Worm (Caenorhabditis elegans) whole organism, L4 larva: Measurements from ENCODE around the gene F49C12.9.
A peak's percentile ranks its signal among the peaks of the same experiment; 100 is the strongest.
"Not testable (repeated sequence)": the region's sequence is repeated elsewhere in the genome, so short reads cannot be mapped to it uniquely, and the experiment has no call there.

Experiments
- F26F4.8 ChIP-seq: fragments of 200-800 bp; sonication (Bioruptor generic); conservative IDR thresholded peaks from 2 replicates; pipeline ENCODE4 v1.3.6; 2022; ENCODE audit warnings: missing genetic modification characterization, missing compliant biosample characterization
- F37D6.2 ChIP-seq: sonication (generic microtip); optimal IDR thresholded peaks from 2 replicates; lab custom pipeline; 2016; ENCODE audit warnings: mild to moderate bottlenecking, missing genetic modification characterization, missing compliant biosample characterization
- T20F7.1 ChIP-seq: fragments of 200-800 bp; sonication (Bioruptor generic); optimal IDR thresholded peaks from 2 replicates; lab custom pipeline; 2018; ENCODE audit warnings: mild to moderate bottlenecking, missing genetic modification characterization, missing compliant biosample characterization
- Y105C5A.15 ChIP-seq: fragments of 200-800 bp; sonication (Bioruptor generic); IDR thresholded peaks from 2 replicates; pipeline ENCODE4 v1.3.6; 2022; ENCODE audit warnings: missing genetic modification characterization, missing compliant biosample characterization
- aha-1 ChIP-seq: fragments of 150-350 bp; peaks from one replicate; lab custom pipeline; 2014; ENCODE audit warnings: missing biosample characterization, missing genetic modification characterization
- attf-4 ChIP-seq: sonication (generic microtip); optimal IDR thresholded peaks from 3 replicates; lab custom pipeline; 2017; ENCODE audit warnings: missing biosample characterization, missing genetic modification characterization
- ceh-20 ChIP-seq: fragments of 200-800 bp; sonication (Bioruptor generic); IDR thresholded peaks from 2 replicates; pipeline ENCODE4 v1.3.6; 2022; ENCODE audit warnings: missing genetic modification reagents, missing genetic modification characterization, missing compliant biosample characterization
- ceh-44 ChIP-seq: fragments of 200-800 bp; sonication (Bioruptor generic); IDR thresholded peaks from 2 replicates; pipeline ENCODE4 v1.3.6; 2022; ENCODE audit warnings: missing genetic modification reagents, missing genetic modification characterization, missing compliant biosample characterization
- daf-16 ChIP-seq, 3 experiments: sonication (generic microtip); optimal IDR thresholded peaks; 2 replicates each; lab custom pipeline; 2016 to 2017; ENCODE audit warnings: missing genetic modification characterization in 3 of 3, missing genetic modification reagents in 3 of 3, mild to moderate bottlenecking in 2 of 3, missing compliant biosample characterization in 2 of 3, missing biosample characterization in 1 of 3, moderate library complexity in 1 of 3
- daf-19 ChIP-seq: fragments of 200-800 bp; sonication (Bioruptor generic); conservative IDR thresholded peaks from 2 replicates; pipeline ENCODE4 v1.3.6; 2022; ENCODE audit warnings: missing genetic modification characterization, missing compliant biosample characterization
- daf-8 ChIP-seq: fragments of 200-800 bp; sonication (Bioruptor generic); IDR thresholded peaks from 2 replicates; pipeline ENCODE4 v1.3.6; 2022; ENCODE audit warnings: missing genetic modification characterization, missing compliant biosample characterization
- dmd-8 ChIP-seq: fragments of 200-800 bp; sonication (Bioruptor generic); IDR thresholded peaks from 2 replicates; pipeline ENCODE4 v1.3.6; 2022; ENCODE audit warnings: missing genetic modification characterization, missing compliant biosample characterization
- duxl-1 ChIP-seq: sonication (generic microtip); optimal IDR thresholded peaks from 2 replicates; lab custom pipeline; 2016; ENCODE audit warnings: mild to moderate bottlenecking, missing genetic modification characterization, moderate library complexity, missing compliant biosample characterization; ENCODE audit not compliant: poor library complexity
- dve-1 ChIP-seq: sonication (generic microtip); optimal IDR thresholded peaks from 2 replicates; lab custom pipeline; 2017; ENCODE audit warnings: antibody characterized with exemption, mild to moderate bottlenecking, missing genetic modification characterization, missing compliant biosample characterization; ENCODE audit not compliant: insufficient read depth
- hlh-11 ChIP-seq: fragments of 200-800 bp; sonication (Bioruptor generic); optimal IDR thresholded peaks from 2 replicates; lab custom pipeline; 2018; ENCODE audit warnings: mild to moderate bottlenecking, missing genetic modification characterization, missing compliant biosample characterization
- lin-1 ChIP-seq: fragments of 200-800 bp; sonication (Bioruptor generic); IDR thresholded peaks from 2 replicates; pipeline ENCODE4 v1.3.6; 2022; ENCODE audit warnings: missing genetic modification reagents, missing genetic modification characterization, missing compliant biosample characterization
- lin-15B ChIP-seq: fragments of 150-350 bp; sonication (generic microtip); optimal IDR thresholded peaks from 3 replicates; lab custom pipeline; 2014; ENCODE audit warnings: missing biosample characterization, missing genetic modification characterization
- lin-29 ChIP-seq: fragments of 200-800 bp; sonication (Bioruptor generic); IDR thresholded peaks from 2 replicates; pipeline ENCODE4 v1.3.6; 2022; ENCODE audit warnings: missing genetic modification reagents, missing genetic modification characterization, missing compliant biosample characterization
- lin-38 ChIP-seq: fragments of 200-800 bp; sonication (Bioruptor generic); IDR thresholded peaks from 2 replicates; pipeline ENCODE4 v1.3.6; 2022; ENCODE audit warnings: missing genetic modification reagents, missing genetic modification characterization, missing compliant biosample characterization
- madf-9 ChIP-seq: fragments of 200-800 bp; sonication (Bioruptor generic); conservative IDR thresholded peaks from 2 replicates; pipeline ENCODE4 v1.3.6; 2022; ENCODE audit warnings: missing genetic modification reagents, missing genetic modification characterization, missing compliant biosample characterization
- mdl-1 ChIP-seq, 2 experiments: fragments of 150-350 bp in 1 of 2; sonication (generic microtip) in 1 of 2; optimal IDR thresholded peaks; 2 replicates each; lab custom pipeline; 2014 to 2017; ENCODE audit warnings: missing biosample characterization in 2 of 2, missing genetic modification characterization in 2 of 2
- mdt-29 ChIP-seq: fragments of 200-800 bp; sonication (Bioruptor generic); IDR thresholded peaks from 2 replicates; pipeline ENCODE4 v1.3.6; 2022; ENCODE audit warnings: missing genetic modification reagents, missing genetic modification characterization, missing compliant biosample characterization
- mxl-2 ChIP-seq: fragments of 200-800 bp; sonication (Bioruptor generic); conservative IDR thresholded peaks from 2 replicates; pipeline ENCODE4 v1.3.6; 2022; ENCODE audit warnings: missing genetic modification reagents, missing genetic modification characterization, missing compliant biosample characterization
- mxl-3 ChIP-seq: fragments of 200-800 bp; sonication (Bioruptor generic); optimal IDR thresholded peaks from 2 replicates; lab custom pipeline; 2018; ENCODE audit warnings: mild to moderate bottlenecking, missing genetic modification characterization, missing compliant biosample characterization
- nhr-10 ChIP-seq: fragments of 150-350 bp; optimal IDR thresholded peaks from 2 replicates; lab custom pipeline; 2014; ENCODE audit warnings: missing biosample characterization, missing genetic modification characterization
- nhr-102 ChIP-seq: sonication (generic microtip); optimal IDR thresholded peaks from 2 replicates; lab custom pipeline; 2016; ENCODE audit warnings: mild to moderate bottlenecking, missing genetic modification characterization, moderate library complexity, missing compliant biosample characterization
- nhr-11 ChIP-seq: fragments of 150-350 bp; optimal IDR thresholded peaks from 2 replicates; lab custom pipeline; 2014; ENCODE audit warnings: missing biosample characterization, missing genetic modification characterization
- nhr-25 ChIP-seq: sonication (generic microtip); optimal IDR thresholded peaks from 2 replicates; lab custom pipeline; 2017; ENCODE audit warnings: missing genetic modification characterization, mild to moderate bottlenecking, missing compliant biosample characterization, antibody characterized with exemption, moderate library complexity, borderline replicate concordance; ENCODE audit not compliant: insufficient read depth
- nhr-28 ChIP-seq: fragments of 150-350 bp; optimal IDR thresholded peaks from 2 replicates; lab custom pipeline; 2014; ENCODE audit warnings: missing biosample characterization, missing genetic modification characterization
- nhr-48 ChIP-seq: sonication (generic microtip); optimal IDR thresholded peaks from 2 replicates; lab custom pipeline; 2016; ENCODE audit warnings: mild to moderate bottlenecking, missing genetic modification characterization, missing compliant biosample characterization
- nhr-76 ChIP-seq: fragments of 150-350 bp; optimal IDR thresholded peaks from 2 replicates; lab custom pipeline; 2014; ENCODE audit warnings: missing biosample characterization, missing genetic modification characterization
- nhr-77 ChIP-seq: fragments of 150-350 bp; optimal IDR thresholded peaks from 2 replicates; lab custom pipeline; 2014; ENCODE audit warnings: missing biosample characterization, missing genetic modification characterization
- php-3 ChIP-seq: fragments of 200-800 bp; sonication (Bioruptor generic); IDR thresholded peaks from 2 replicates; pipeline ENCODE4 v1.3.6; 2022; ENCODE audit warnings: missing genetic modification reagents, missing genetic modification characterization, missing compliant biosample characterization
- pqm-1 ChIP-seq: sonication (generic microtip); optimal IDR thresholded peaks from 2 replicates; lab custom pipeline; 2017; ENCODE audit warnings: missing biosample characterization, missing genetic modification characterization
- rbr-2 ChIP-seq: sonication (generic microtip); optimal IDR thresholded peaks from 2 replicates; lab custom pipeline; 2016; ENCODE audit warnings: missing genotype, missing genetic modification characterization, missing compliant biosample characterization
- saeg-2 ChIP-seq: fragments of 200-800 bp; sonication (Bioruptor generic); IDR thresholded peaks from 2 replicates; pipeline ENCODE4 v1.3.6; 2022; ENCODE audit warnings: missing genetic modification reagents, missing genetic modification characterization, missing compliant biosample characterization
- set-16 ChIP-seq: fragments of 200-800 bp; sonication (Bioruptor generic); IDR thresholded peaks from 2 replicates; pipeline ENCODE4 v1.3.6; 2022; ENCODE audit warnings: missing genetic modification reagents, missing genetic modification characterization, missing compliant biosample characterization
- snpc-4 ChIP-seq: fragments of 150-350 bp; optimal IDR thresholded peaks from 2 replicates; lab custom pipeline; 2014; ENCODE audit warnings: missing biosample characterization, missing genetic modification characterization
- tag-97 ChIP-seq: fragments of 200-800 bp; sonication (Bioruptor generic); IDR thresholded peaks from 2 replicates; pipeline ENCODE4 v1.3.6; 2022; ENCODE audit warnings: missing genetic modification characterization, missing compliant biosample characterization
- unc-130 ChIP-seq: sonication (generic microtip); optimal IDR thresholded peaks from 2 replicates; lab custom pipeline; 2016; ENCODE audit warnings: missing genetic modification reagents, missing genetic modification characterization, missing compliant biosample characterization
- unc-62 ChIP-seq, 3 experiments: fragments of 150-350 bp in 1 of 3; sonication (generic microtip); optimal IDR thresholded peaks in 2 of 3; peaks in 1 of 3; 1 replicate in 1 of 3; 2 replicates in 2 of 3; lab custom pipeline; 2014 to 2017; ENCODE audit warnings: missing biosample characterization in 3 of 3, missing genetic modification characterization in 3 of 3, missing genetic modification reagents in 3 of 3, missing genotype in 1 of 3
- vab-7 ChIP-seq: fragments of 200-800 bp; sonication (Bioruptor generic); IDR thresholded peaks from 2 replicates; pipeline ENCODE4 v1.3.6; 2022; ENCODE audit warnings: missing genetic modification reagents, missing genetic modification characterization, missing compliant biosample characterization
- zfp-2 ChIP-seq: sonication (generic microtip); optimal IDR thresholded peaks from 2 replicates; lab custom pipeline; 2016; ENCODE audit warnings: mild to moderate bottlenecking, missing genetic modification characterization, missing compliant biosample characterization
- zfp-3 ChIP-seq: fragments of 200-800 bp; sonication (Bioruptor generic); conservative IDR thresholded peaks from 2 replicates; pipeline ENCODE4 v1.3.6; 2022; ENCODE audit warnings: missing genetic modification reagents, missing genetic modification characterization, missing compliant biosample characterization
- zip-11 ChIP-seq: fragments of 200-800 bp; sonication (Bioruptor generic); IDR thresholded peaks from 2 replicates; pipeline ENCODE4 v1.3.6; 2022; ENCODE audit warnings: missing genetic modification characterization, missing compliant biosample characterization

The F49C12.9 gene

ce11 chrIV:9312827-9313226 lies 3.2 kb downstream of the F49C12.9 start, which contains the start of gene F49C12.7:
Gene F49C12.7, minus strand, starts transcription at chrIV:9312927.
- not testable (repeated sequence) for TF ChIP-seq nhr-10 (tag; lab: Kevin White, UChicago); madf-9; mdt-29 (GFP tag; lab: Robert Waterston, UW)

DNA sequence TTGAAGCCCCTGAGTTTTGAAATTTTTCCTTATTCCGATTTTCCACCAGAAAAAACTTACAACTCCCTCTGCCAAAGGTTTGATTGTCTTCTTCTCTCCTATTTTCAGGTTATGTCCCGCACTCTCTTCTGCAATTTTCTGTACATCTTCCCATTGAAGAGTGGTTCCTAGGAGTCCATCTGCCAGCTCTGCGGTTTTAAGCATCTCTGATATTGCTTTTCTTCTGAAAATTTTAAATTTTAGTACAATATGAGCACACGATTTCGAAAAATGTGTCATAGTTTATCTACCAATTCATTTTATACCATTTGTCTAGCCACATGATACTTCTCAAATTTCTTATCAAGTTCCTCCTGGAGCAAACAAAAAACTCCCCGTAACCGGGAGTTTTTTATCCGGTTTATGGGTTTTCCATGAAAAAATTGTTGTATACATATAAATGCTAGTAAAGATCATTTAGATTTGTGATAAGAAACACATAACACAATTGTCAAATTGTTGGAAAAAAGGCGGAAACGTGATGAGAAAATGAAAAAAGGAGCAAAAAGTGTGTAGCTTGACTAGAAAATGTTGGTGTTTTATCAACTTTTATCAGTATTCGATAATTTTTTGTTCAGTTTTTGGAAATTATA lies 5.0 kb downstream of the F49C12.9 start:
- TF ChIP-seq attf-4 (tag; lab: Kevin White, UChicago) = no peak
- no peak for TF ChIP-seq nhr-11 (tag; lab: Kevin White, UChicago)
- peak; percentile 71 for TF ChIP-seq nhr-28 (tag; lab: Kevin White, UChicago)
- peak; percentile 44 for TF ChIP-seq pqm-1
- 0 out of 2 replicates have a peak, but pooled peaks have one; percentile 32 for TF ChIP-seq php-3 (GFP tag; lab: Robert Waterston, UW)
- peak; percentile 57 for TF ChIP-seq hlh-11 (tag; lab: Kevin White, UChicago)
- peak; percentile 74 for TF ChIP-seq nhr-77 (tag; lab: Kevin White, UChicago)
- TF ChIP-seq mdl-1 (tag; optimal IDR thresholded peaks at IDR 0.05; lab: Kevin White, UChicago) = peak in 1 of 2 experiments; percentile 43
- peak; percentile 13 for TF ChIP-seq T20F7.1 (GFP tag; lab: Kevin White, UChicago)
- TF ChIP-seq lin-1 (GFP tag; lab: Robert Waterston, UW) = peak; percentile 20; the same call in 1 of the 2 replicates
- TF ChIP-seq daf-16 (GFP tag; optimal IDR thresholded peaks at IDR 0.05; lab: Kevin White, UChicago) = no peak
- TF ChIP-seq daf-16 (tag; optimal IDR thresholded peaks at IDR 0.05; lab: Kevin White, UChicago) = peak; percentile 62
- no peak for TF ChIP-seq Y105C5A.15 (GFP tag; lab: Robert Waterston, UW)
- peak; percentile 91 for TF ChIP-seq aha-1 (tag; lab: Kevin White, UChicago)

- TF ChIP-seq zfp-3 (no peak), rbr-2 (tag; lab: Kevin White, UChicago) (no peak), daf-8 (GFP tag; lab: Robert Waterston, UW) (no peak), nhr-76 (tag; lab: Kevin White, UChicago) (no peak), dmd-8 (no peak), lin-38 (GFP tag; lab: Robert Waterston, UW) (no peak), madf-9 (no peak), unc-62 (GFP tag; optimal IDR thresholded peaks at IDR 0.05 in 1 of 2; lab: Kevin White, UChicago) (no peak), unc-62 (tag; optimal IDR thresholded peaks at IDR 0.05; lab: Kevin White, UChicago) (no peak), unc-130 (GFP tag; lab: Kevin White, UChicago) (no peak), nhr-25 (tag; lab: Kevin White, UChicago) (no peak), ceh-20 (GFP tag; lab: Robert Waterston, UW) (no peak), mxl-3 (GFP tag; lab: Kevin White, UChicago) (no peak), nhr-102 (no peak), lin-15B (tag; lab: Kevin White, UChicago) (no peak), snpc-4 (tag; lab: Kevin White, UChicago) (no peak), saeg-2 (GFP tag; lab: Robert Waterston, UW) (no peak), ceh-44 (GFP tag; lab: Robert Waterston, UW) (no peak), daf-19 (GFP tag; lab: Robert Waterston, UW) (no peak), zfp-2 (tag; lab: Kevin White, UChicago) (no peak)
These were observed 7.0 kb downstream of the F49C12.9 start, which contains the start of gene F49C12.6 for ce11 chrIV:9308975-9309374. Gene F49C12.6, minus strand, starts transcription at chrIV:9309075.

ce11 chrIV:9304617-9305016 lies 11.4 kb downstream of the F49C12.9 start, which contains the start of gene F49C12.5:
Gene F49C12.5, plus strand, starts transcription at chrIV:9304917.
- TF ChIP-seq lin-29 (no peak), tag-97 (GFP tag; lab: Robert Waterston, UW) (no peak), mdl-1 (tag; optimal IDR thresholded peaks at IDR 0.05; lab: Kevin White, UChicago) (no peak), mxl-3 (GFP tag; lab: Kevin White, UChicago) (no peak), vab-7 (no peak), zip-11 (GFP tag; lab: Robert Waterston, UW) (no peak), nhr-28 (tag; lab: Kevin White, UChicago) (no peak), nhr-48 (tag; lab: Kevin White, UChicago) (no peak), dve-1 (tag; lab: Kevin White, UChicago) (no peak), mxl-2 (GFP tag; lab: Robert Waterston, UW) (no peak), F26F4.8 (GFP tag; lab: Robert Waterston, UW) (no peak), F37D6.2 (tag; lab: Kevin White, UChicago) (no peak), set-16 (GFP tag; lab: Robert Waterston, UW) (no peak), zfp-2 (tag; lab: Kevin White, UChicago) (no peak), duxl-1 (tag; lab: Kevin White, UChicago) (no peak)
